Worm (Caenorhabditis elegans): ENCODE results near the gene set-4.

DNA sequence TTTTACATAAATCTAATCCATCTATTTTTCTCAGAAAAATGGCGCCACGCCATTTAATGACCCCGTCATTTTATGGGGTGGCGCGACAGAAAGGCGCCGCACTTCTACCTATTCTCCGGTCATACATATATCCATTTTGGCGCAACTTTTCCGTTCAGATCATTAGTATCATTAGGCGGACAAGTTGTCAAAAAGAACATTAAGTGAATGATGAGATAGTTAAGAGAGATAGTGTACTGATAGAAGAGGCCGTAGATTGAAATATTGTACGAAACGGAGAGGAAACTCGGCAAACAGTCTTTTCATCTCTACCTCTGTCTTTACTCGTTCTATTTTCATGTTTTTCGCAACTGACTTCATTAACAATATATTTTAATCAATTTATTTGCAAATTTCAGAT, 7.1 kb downstream of the set-4 start, which contains the start of gene sma-6:
- TF ChIP-seq dpl-1 (GFP tag; optimal IDR thresholded peaks at IDR 0.05) (peak in 1 of 3 experiments; percentile 7), blmp-1 (tag; optimal IDR thresholded peaks at IDR 0.05) (peak; percentile 68), elt-2 (tag; optimal IDR thresholded peaks at IDR 0.05) (no peak), lin-39 (tag; optimal IDR thresholded peaks at IDR 0.05) (no peak)
